Fruit fly (Drosophila melanogaster) whole organism, embryonic: ENCODE results near the gene Pino.

ENCODE experiments used
- Aef1 ChIP-seq: fragments of 200-800 bp; sonication (Bioruptor generic); IDR thresholded peaks from 3 replicates; pipeline ENCODE4 v1.3.6; 2022; ENCODE audit warnings: missing biosample characterization, missing genetic modification characterization
- Atf-2 ChIP-seq: fragments of 200-800 bp; sonication (Bioruptor generic); optimal IDR thresholded peaks from 2 replicates; lab custom pipeline; 2016; ENCODE audit warnings: missing biosample characterization, missing genetic modification characterization
- BtbVII ChIP-seq: fragments of 200-800 bp; sonication (Bioruptor generic); optimal IDR thresholded peaks from 3 replicates; lab custom pipeline; 2017; ENCODE audit warnings: missing biosample characterization, mild to moderate bottlenecking, missing genetic modification characterization
- CG10147 ChIP-seq: fragments of 200-800 bp; sonication (Bioruptor generic); optimal IDR thresholded peaks from 2 replicates; lab custom pipeline; 2019; ENCODE audit warnings: missing biosample characterization, mild to moderate bottlenecking, missing genetic modification characterization, moderate library complexity
- CG10209 ChIP-seq: fragments of 200-800 bp; sonication (Bioruptor generic); optimal IDR thresholded peaks from 3 replicates; lab custom pipeline; 2017; ENCODE audit warnings: missing biosample characterization, mild to moderate bottlenecking, missing genetic modification characterization, missing genetic modification reagents
- CG10543 ChIP-seq: fragments of 200-800 bp; sonication (Bioruptor generic); optimal IDR thresholded peaks from 3 replicates; lab custom pipeline; 2017; ENCODE audit warnings: missing biosample characterization, mild to moderate bottlenecking, missing genetic modification characterization, moderate library complexity
- CG13775 ChIP-seq: fragments of 200-800 bp; sonication (Bioruptor generic); optimal IDR thresholded peaks from 3 replicates; lab custom pipeline; 2017; ENCODE audit warnings: missing biosample characterization, mild to moderate bottlenecking, missing genetic modification characterization
- CG14667 ChIP-seq: fragments of 200-800 bp; sonication (Bioruptor generic); IDR thresholded peaks from 2 replicates; pipeline ENCODE4 v1.3.6; 2022; ENCODE audit warnings: missing biosample characterization, missing genetic modification characterization
- CG15514 ChIP-seq: fragments of 200-800 bp; sonication (Bioruptor generic); optimal IDR thresholded peaks from 3 replicates; lab custom pipeline; 2017; ENCODE audit warnings: missing biosample characterization, missing genetic modification characterization, mild to moderate bottlenecking, moderate library complexity, missing genetic modification reagents
- CG17568 ChIP-seq: fragments of 200-800 bp; sonication (Bioruptor generic); optimal IDR thresholded peaks from 2 replicates; lab custom pipeline; 2018; ENCODE audit warnings: missing biosample characterization, mild to moderate bottlenecking, missing genetic modification characterization, moderate library complexity
- CG18262 ChIP-seq: fragments of 200-800 bp; optimal IDR thresholded peaks from 3 replicates; lab custom pipeline; 2019; ENCODE audit warnings: missing biosample characterization, mild to moderate bottlenecking, missing genetic modification characterization, moderate library complexity
- CG2116 ChIP-seq: fragments of 200-800 bp; sonication (Bioruptor generic); optimal IDR thresholded peaks from 3 replicates; lab custom pipeline; 2018; ENCODE audit warnings: missing biosample characterization, mild to moderate bottlenecking, missing genetic modification characterization
- CG2678 ChIP-seq: fragments of 200-800 bp; sonication (Bioruptor generic); optimal IDR thresholded peaks from 3 replicates; lab custom pipeline; 2019; ENCODE audit warnings: missing biosample characterization, mild to moderate bottlenecking, missing genetic modification characterization, moderate library complexity
- CG2889 ChIP-seq: fragments of 200-800 bp; sonication (Bioruptor generic); IDR thresholded peaks from 3 replicates; pipeline ENCODE4 v1.3.6; 2022; ENCODE audit warnings: missing biosample characterization, missing genetic modification characterization
- CG6689 ChIP-seq: fragments of 200-800 bp; sonication (Bioruptor generic); IDR thresholded peaks from 2 replicates; pipeline ENCODE4 v1.3.6; 2022; ENCODE audit warnings: missing biosample characterization, missing genetic modification characterization
- CG7556 ChIP-seq: fragments of 200-800 bp; sonication (Bioruptor generic); optimal IDR thresholded peaks from 2 replicates; lab custom pipeline; 2017; ENCODE audit warnings: missing biosample characterization, mild to moderate bottlenecking, missing genetic modification characterization
- CG8388 ChIP-seq: fragments of 200-800 bp; sonication (Bioruptor generic); optimal IDR thresholded peaks from 2 replicates; lab custom pipeline; 2019; ENCODE audit warnings: missing biosample characterization, mild to moderate bottlenecking, missing genetic modification characterization, moderate library complexity
- CG9797 ChIP-seq: fragments of 200-800 bp; sonication (Bioruptor generic); optimal IDR thresholded peaks from 3 replicates; lab custom pipeline; 2018; ENCODE audit warnings: missing biosample characterization, mild to moderate bottlenecking, missing genetic modification characterization
- CG9932 ChIP-seq: fragments of 200-800 bp; sonication (Bioruptor generic); IDR thresholded peaks from 2 replicates; pipeline ENCODE4 v1.3.6; 2022; ENCODE audit warnings: missing biosample characterization, missing genetic modification characterization
- CoRest ChIP-seq: fragments of 200-800 bp; sonication (Bioruptor generic); optimal IDR thresholded peaks from 3 replicates; lab custom pipeline; 2018; ENCODE audit warnings: missing biosample characterization, mild to moderate bottlenecking, missing genetic modification characterization, moderate library complexity
- Deaf1 ChIP-seq: fragments of 200-800 bp; optimal IDR thresholded peaks from 3 replicates; lab custom pipeline; 2019; ENCODE audit warnings: missing biosample characterization, mild to moderate bottlenecking, missing genetic modification characterization, moderate library complexity
- Dip3 ChIP-seq: fragments of 200-800 bp; sonication (Bioruptor generic); optimal IDR thresholded peaks from 3 replicates; lab custom pipeline; 2016; ENCODE audit warnings: missing biosample characterization, missing genetic modification characterization
- H15 ChIP-seq: fragments of 200-800 bp; sonication (Bioruptor generic); IDR thresholded peaks from 3 replicates; pipeline ENCODE4 v1.3.6; 2022; ENCODE audit warnings: missing biosample characterization, missing genetic modification characterization
- Hmx ChIP-seq: fragments of 200-800 bp; sonication (Bioruptor generic); optimal IDR thresholded peaks from 2 replicates; lab custom pipeline; 2016; ENCODE audit warnings: missing biosample characterization, missing genetic modification characterization
- Hr39 ChIP-seq: fragments of >200 bp; optimal IDR thresholded peaks from 2 replicates; lab custom pipeline; 2017
- MESR4 ChIP-seq: fragments of 200-800 bp; sonication (Bioruptor generic); optimal IDR thresholded peaks from 2 replicates; lab custom pipeline; 2018; ENCODE audit warnings: missing biosample characterization, mild to moderate bottlenecking, missing genetic modification characterization, moderate library complexity
- Max ChIP-seq: fragments of 200-800 bp; sonication (Bioruptor generic); optimal IDR thresholded peaks from 2 replicates; lab custom pipeline; 2016; ENCODE audit warnings: missing biosample characterization, mild to moderate bottlenecking, missing genetic modification characterization
- Myb ChIP-seq: fragments of 200-800 bp; sonication (Bioruptor generic); optimal IDR thresholded peaks from 2 replicates; lab custom pipeline; 2016; ENCODE audit warnings: missing biosample characterization, missing genetic modification characterization
- NC2α ChIP-seq: fragments of 200-800 bp; sonication (Bioruptor generic); optimal IDR thresholded peaks from 2 replicates; lab custom pipeline; 2016; ENCODE audit warnings: missing biosample characterization, missing genetic modification characterization
- Nf-YA ChIP-seq: fragments of 200-800 bp; sonication (Bioruptor generic); IDR thresholded peaks from 2 replicates; pipeline ENCODE4 v1.3.6; 2022; ENCODE audit warnings: missing biosample characterization, missing genetic modification characterization
- Ravus ChIP-seq: fragments of 200-800 bp; sonication (Bioruptor generic); IDR thresholded peaks from 2 replicates; pipeline ENCODE4 v1.3.6; 2022; ENCODE audit warnings: missing biosample characterization, missing genetic modification characterization
- Six4 ChIP-seq: fragments of 200-800 bp; sonication (Bioruptor generic); optimal IDR thresholded peaks from 2 replicates; lab custom pipeline; 2016; ENCODE audit warnings: missing biosample characterization, missing genetic modification characterization
- Vsx1 ChIP-seq: fragments of 200-800 bp; sonication (Bioruptor generic); optimal IDR thresholded peaks from 2 replicates; lab custom pipeline; 2017; ENCODE audit warnings: missing biosample characterization, mild to moderate bottlenecking, missing genetic modification characterization, missing genetic modification reagents
- bowl ChIP-seq: fragments of 200-800 bp; sonication (Bioruptor generic); IDR thresholded peaks from 2 replicates; pipeline ENCODE4 v1.3.6; 2022; ENCODE audit warnings: missing biosample characterization, missing genetic modification characterization
- br ChIP-seq: fragments of >200 bp; optimal IDR thresholded peaks from 2 replicates; lab custom pipeline; 2017
- corto ChIP-seq: fragments of 200-800 bp; sonication (Bioruptor generic); optimal IDR thresholded peaks from 2 replicates; lab custom pipeline; 2016; ENCODE audit warnings: missing biosample characterization, mild to moderate bottlenecking, missing genetic modification characterization, moderate library complexity
- danr ChIP-seq: fragments of 200-800 bp; sonication (Bioruptor generic); IDR thresholded peaks from 2 replicates; pipeline ENCODE4 v1.3.6; 2022; ENCODE audit warnings: missing biosample characterization, missing genetic modification characterization
- ewg ChIP-seq: fragments of 200-800 bp; sonication (Bioruptor generic); optimal IDR thresholded peaks from 3 replicates; lab custom pipeline; 2017; ENCODE audit warnings: mild to moderate bottlenecking, missing biosample characterization, missing genetic modification reagents, missing genetic modification characterization
- gcm ChIP-seq: fragments of 200-800 bp; sonication (Bioruptor generic); optimal IDR thresholded peaks from 2 replicates; lab custom pipeline; 2019; ENCODE audit warnings: missing biosample characterization, mild to moderate bottlenecking, missing genetic modification characterization, moderate library complexity
- gem ChIP-seq: fragments of 200-800 bp; sonication (Bioruptor generic); optimal IDR thresholded peaks from 2 replicates; lab custom pipeline; 2019; ENCODE audit warnings: missing biosample characterization, mild to moderate bottlenecking, missing genetic modification characterization, moderate library complexity
- hbn ChIP-seq: fragments of 200-800 bp; sonication (Bioruptor generic); IDR thresholded peaks from 2 replicates; pipeline ENCODE4 v1.3.6; 2022; ENCODE audit warnings: missing biosample characterization, missing genetic modification characterization; ENCODE audit not compliant: partially characterized antibody
- jumu ChIP-seq: fragments of 200-800 bp; sonication (Bioruptor generic); optimal IDR thresholded peaks from 3 replicates; lab custom pipeline; 2016; ENCODE audit warnings: missing biosample characterization, missing genetic modification characterization
- pnt ChIP-seq: fragments of 200-800 bp; sonication (Bioruptor generic); optimal IDR thresholded peaks from 3 replicates; lab custom pipeline; 2016; ENCODE audit warnings: missing biosample characterization, missing genetic modification characterization
- ranshi ChIP-seq: fragments of 200-800 bp; sonication (Bioruptor generic); IDR thresholded peaks from 2 replicates; pipeline ENCODE4 v1.3.6; 2022; ENCODE audit warnings: missing biosample characterization, missing genetic modification characterization
- sens ChIP-seq: fragments of 200-800 bp; sonication (Bioruptor generic); peaks from one replicate; lab custom pipeline; 2016; ENCODE audit warnings: missing biosample characterization, missing genetic modification characterization
- ssp ChIP-seq: fragments of 200-800 bp; sonication (Bioruptor generic); IDR thresholded peaks from 2 replicates; pipeline ENCODE4 v1.3.6; 2022; ENCODE audit warnings: missing biosample characterization, missing genetic modification characterization
- stc ChIP-seq: fragments of 200-800 bp; sonication (Bioruptor generic); IDR thresholded peaks from 2 replicates; pipeline ENCODE4 v1.3.6; 2022; ENCODE audit warnings: missing biosample characterization, missing genetic modification characterization
- toy ChIP-seq: fragments of 200-800 bp; sonication (Bioruptor generic); IDR thresholded peaks from 2 replicates; pipeline ENCODE4 v1.3.6; 2022; ENCODE audit warnings: missing biosample characterization, missing genetic modification characterization
- tx ChIP-seq: fragments of 200-800 bp; sonication (Bioruptor generic); optimal IDR thresholded peaks from 2 replicates; lab custom pipeline; 2016; ENCODE audit warnings: missing biosample characterization, missing genetic modification characterization
- usp ChIP-seq: fragments of >200 bp; optimal IDR thresholded peaks from 2 replicates; lab custom pipeline; 2017; ENCODE audit warnings: missing biosample characterization, missing genetic modification characterization
- zfh2 ChIP-seq: fragments of 200-800 bp; sonication (Bioruptor generic); optimal IDR thresholded peaks from 2 replicates; lab custom pipeline; 2016; ENCODE audit warnings: missing biosample characterization, missing genetic modification characterization

Pino gene

dm6 chr2L:1157679-1158518, 29.1 kb upstream of the Pino start, which contains the start of gene capt (continued):
- TF ChIP-seq CG15514 (peak; percentile 50), bowl (no peak), CG18262 (tag; lab: Kevin White, UChicago) (peak; percentile 39), CG13775 (GFP tag; lab: Kevin White, UChicago) (peak; percentile 45), Max (GFP tag; lab: Kevin White, UChicago) (no peak), Atf-2 (GFP tag; lab: Kevin White, UChicago) (no peak), CG7556 (GFP tag; lab: Kevin White, UChicago) (no peak), CG9797 (GFP tag; lab: Kevin White, UChicago) (peak; percentile 53), CG17568 (GFP tag; lab: Kevin White, UChicago) (no peak), CG14667 (GFP tag; lab: Robert Waterston, UW) (no peak), sens (GFP tag; lab: Kevin White, UChicago) (peak; percentile 73), CG10209 (peak; percentile 7), MESR4 (GFP tag; lab: Kevin White, UChicago) (peak; percentile 51), Six4 (GFP tag; lab: Kevin White, UChicago) (no peak), hbn (GFP tag; lab: Robert Waterston, UW) (no peak), corto (GFP tag; lab: Kevin White, UChicago) (no peak), CG8388 (GFP tag; lab: Kevin White, UChicago) (peak; percentile 10), NC2α (GFP tag; lab: Kevin White, UChicago) (no peak), gem (no peak), gcm (GFP tag; lab: Kevin White, UChicago) (peak; percentile 44), pnt (GFP tag; lab: Kevin White, UChicago) (no peak), Ravus (GFP tag; lab: Robert Waterston, UW) (no peak), toy (GFP tag; lab: Robert Waterston, UW) (no peak), CG10147 (GFP tag; lab: Kevin White, UChicago) (no peak), jumu (GFP tag; lab: Kevin White, UChicago) (peak; percentile 29), usp (GFP tag; lab: Kevin White, UChicago) (no peak), CG2116 (GFP tag; lab: Kevin White, UChicago) (peak; percentile 6), stc (GFP tag; lab: Robert Waterston, UW) (no peak), tx (GFP tag; lab: Kevin White, UChicago) (no peak), Hmx (GFP tag; lab: Kevin White, UChicago) (no peak), CG10543 (GFP tag; lab: Kevin White, UChicago) (peak; percentile 2), CG2889 (GFP tag; lab: Robert Waterston, UW) (no peak), CG9932 (GFP tag; lab: Robert Waterston, UW) (peak; percentile 81), Hr39 (lab: Kevin White, UChicago) (no peak), ssp (GFP tag; lab: Robert Waterston, UW) (peak; percentile 41), Aef1 (GFP tag; lab: Robert Waterston, UW) (peak; percentile 42; the same call in 1 of the 3 replicates), CG2678 (tag; lab: Kevin White, UChicago) (no peak), Myb (GFP tag; lab: Kevin White, UChicago) (peak; percentile 10), CG6689 (GFP tag; lab: Robert Waterston, UW) (peak; percentile 68), Dip3 (peak; percentile 16), danr (GFP tag; lab: Robert Waterston, UW) (no peak), br (lab: Kevin White, UChicago) (no peak), Deaf1 (tag; lab: Kevin White, UChicago) (no peak), BtbVII (GFP tag; lab: Kevin White, UChicago) (peak; percentile 22), ranshi (GFP tag; lab: Robert Waterston, UW) (peak; percentile 20; the same call in 1 of the 2 replicates), H15 (no peak), zfh2 (peak; percentile 42), CoRest (peak; percentile 56), ewg (GFP tag; lab: Kevin White, UChicago) (peak; percentile 5), Nf-YA (GFP tag; lab: Robert Waterston, UW) (no peak), Vsx1 (GFP tag; lab: Kevin White, UChicago) (no peak)
